Worm (Caenorhabditis elegans) whole organism, L4 larva: ENCODE data around the gene K12H4.5.

Experiments
- D1046.2 ChIP-seq: fragments of 200-800 bp; sonication (Bioruptor generic); IDR thresholded peaks from 2 replicates; pipeline ENCODE4 v1.3.6; 2022; ENCODE audit warnings: missing genetic modification characterization, missing compliant biosample characterization
- F10B5.3 ChIP-seq: sonication (generic microtip); optimal IDR thresholded peaks from 2 replicates; lab custom pipeline; 2016; ENCODE audit warnings: mild to moderate bottlenecking, missing genetic modification characterization, missing compliant biosample characterization
- F37D6.2 ChIP-seq: sonication (generic microtip); optimal IDR thresholded peaks from 2 replicates; lab custom pipeline; 2016; ENCODE audit warnings: mild to moderate bottlenecking, missing genetic modification characterization, missing compliant biosample characterization
- R02D3.7 ChIP-seq: fragments of 150-350 bp; sonication (generic microtip); optimal IDR thresholded peaks from 3 replicates; lab custom pipeline; 2014; ENCODE audit warnings: missing biosample characterization, missing genetic modification characterization
- T20F7.1 ChIP-seq: fragments of 200-800 bp; sonication (Bioruptor generic); optimal IDR thresholded peaks from 2 replicates; lab custom pipeline; 2018; ENCODE audit warnings: mild to moderate bottlenecking, missing genetic modification characterization, missing compliant biosample characterization
- Y105C5A.15 ChIP-seq: fragments of 200-800 bp; sonication (Bioruptor generic); IDR thresholded peaks from 2 replicates; pipeline ENCODE4 v1.3.6; 2022; ENCODE audit warnings: missing genetic modification characterization, missing compliant biosample characterization
- aly-2 ChIP-seq: sonication (generic microtip); optimal IDR thresholded peaks from 2 replicates; lab custom pipeline; 2018; ENCODE audit warnings: missing biosample characterization, missing genetic modification characterization
- arid-1 ChIP-seq: fragments of 200-800 bp; sonication (Bioruptor generic); conservative IDR thresholded peaks from 2 replicates; pipeline ENCODE4 v1.3.6; 2022; ENCODE audit warnings: missing genetic modification reagents, missing genetic modification characterization, missing compliant biosample characterization
- ceh-32 ChIP-seq: sonication (generic microtip); optimal IDR thresholded peaks from 2 replicates; lab custom pipeline; 2016; ENCODE audit warnings: mild to moderate bottlenecking, missing genetic modification characterization, missing compliant biosample characterization; ENCODE audit not compliant: poor library complexity
- daf-19 ChIP-seq: fragments of 200-800 bp; sonication (Bioruptor generic); conservative IDR thresholded peaks from 2 replicates; pipeline ENCODE4 v1.3.6; 2022; ENCODE audit warnings: missing genetic modification characterization, missing compliant biosample characterization
- daf-8 ChIP-seq: fragments of 200-800 bp; sonication (Bioruptor generic); IDR thresholded peaks from 2 replicates; pipeline ENCODE4 v1.3.6; 2022; ENCODE audit warnings: missing genetic modification characterization, missing compliant biosample characterization
- dpl-1 ChIP-seq: fragments of 150-350 bp; optimal IDR thresholded peaks from 2 replicates; lab custom pipeline; 2014; ENCODE audit warnings: missing biosample characterization, missing genetic modification reagents, missing genetic modification characterization
- egl-27 ChIP-seq: sonication (generic microtip); optimal IDR thresholded peaks from 3 replicates; lab custom pipeline; 2017; ENCODE audit warnings: missing biosample characterization, missing genetic modification reagents, missing genetic modification characterization
- hlh-30 ChIP-seq: sonication (generic microtip); optimal IDR thresholded peaks from 2 replicates; lab custom pipeline; 2017; ENCODE audit warnings: antibody characterized with exemption, mild to moderate bottlenecking, missing genetic modification characterization, missing compliant biosample characterization; ENCODE audit not compliant: insufficient read depth
- hmg-1.1 ChIP-seq: fragments of 200-800 bp; sonication (Bioruptor generic); IDR thresholded peaks from 2 replicates; pipeline ENCODE4 v1.3.6; 2022; ENCODE audit warnings: missing genetic modification reagents, missing genetic modification characterization, missing compliant biosample characterization
- lin-38 ChIP-seq: fragments of 200-800 bp; sonication (Bioruptor generic); IDR thresholded peaks from 2 replicates; pipeline ENCODE4 v1.3.6; 2022; ENCODE audit warnings: missing genetic modification reagents, missing genetic modification characterization, missing compliant biosample characterization
- lsy-2 ChIP-seq, 2 experiments: fragments of 150-350 bp in 1 of 2; sonication (generic microtip) in 1 of 2; optimal IDR thresholded peaks; 2 replicates each; lab custom pipeline; 2014 to 2017; ENCODE audit warnings: missing biosample characterization in 2 of 2, missing genetic modification characterization in 2 of 2
- madf-5 ChIP-seq, 2 experiments: fragments of 200-800 bp; sonication (Bioruptor generic); IDR thresholded peaks; 2 replicates each; pipeline ENCODE4 v1.3.6; 2022; ENCODE audit warnings: missing compliant biosample characterization in 2 of 2, missing genetic modification characterization in 2 of 2
- mdt-29 ChIP-seq: fragments of 200-800 bp; sonication (Bioruptor generic); IDR thresholded peaks from 2 replicates; pipeline ENCODE4 v1.3.6; 2022; ENCODE audit warnings: missing genetic modification reagents, missing genetic modification characterization, missing compliant biosample characterization
- mes-2 ChIP-seq: sonication (generic microtip); optimal IDR thresholded peaks from 2 replicates; lab custom pipeline; 2016; ENCODE audit warnings: missing genotype, mild to moderate bottlenecking, missing genetic modification characterization, missing compliant biosample characterization; ENCODE audit not compliant: poor library complexity, severe bottlenecking
- mxl-2 ChIP-seq: fragments of 200-800 bp; sonication (Bioruptor generic); conservative IDR thresholded peaks from 2 replicates; pipeline ENCODE4 v1.3.6; 2022; ENCODE audit warnings: missing genetic modification reagents, missing genetic modification characterization, missing compliant biosample characterization
- nhr-28 ChIP-seq: fragments of 150-350 bp; optimal IDR thresholded peaks from 2 replicates; lab custom pipeline; 2014; ENCODE audit warnings: missing biosample characterization, missing genetic modification characterization
- nhr-6 ChIP-seq: fragments of 150-350 bp; optimal IDR thresholded peaks from 2 replicates; lab custom pipeline; 2014; ENCODE audit warnings: missing biosample characterization, missing genetic modification characterization
- nhr-76 ChIP-seq: fragments of 150-350 bp; optimal IDR thresholded peaks from 2 replicates; lab custom pipeline; 2014; ENCODE audit warnings: missing biosample characterization, missing genetic modification characterization
- nhr-77 ChIP-seq: fragments of 150-350 bp; optimal IDR thresholded peaks from 2 replicates; lab custom pipeline; 2014; ENCODE audit warnings: missing biosample characterization, missing genetic modification characterization
- pha-4 ChIP-seq, 2 experiments: fragments of 150-350 bp in 1 of 2; fragments of 200-800 bp in 1 of 2; sonication (Bioruptor generic) in 1 of 2; IDR thresholded peaks in 1 of 2; optimal IDR thresholded peaks in 1 of 2; 2 replicates each; pipeline versions ENCODE4 v1.3.6 to Lab custom; 2014 to 2022; ENCODE audit warnings: missing genetic modification characterization in 2 of 2, missing genetic modification reagents in 2 of 2, missing biosample characterization in 1 of 2, missing compliant biosample characterization in 1 of 2
- pqm-1 ChIP-seq: sonication (generic microtip); optimal IDR thresholded peaks from 2 replicates; lab custom pipeline; 2017; ENCODE audit warnings: missing biosample characterization, missing genetic modification characterization
- set-16 ChIP-seq: fragments of 200-800 bp; sonication (Bioruptor generic); IDR thresholded peaks from 2 replicates; pipeline ENCODE4 v1.3.6; 2022; ENCODE audit warnings: missing genetic modification reagents, missing genetic modification characterization, missing compliant biosample characterization
- snpc-4 ChIP-seq: fragments of 150-350 bp; optimal IDR thresholded peaks from 2 replicates; lab custom pipeline; 2014; ENCODE audit warnings: missing biosample characterization, missing genetic modification characterization
- unc-62 ChIP-seq, 3 experiments: fragments of 150-350 bp in 1 of 3; sonication (generic microtip); optimal IDR thresholded peaks in 2 of 3; peaks in 1 of 3; 1 replicate in 1 of 3; 2 replicates in 2 of 3; lab custom pipeline; 2014 to 2017; ENCODE audit warnings: missing biosample characterization in 3 of 3, missing genetic modification characterization in 3 of 3, missing genetic modification reagents in 3 of 3, missing genotype in 1 of 3
- vab-7 ChIP-seq: fragments of 200-800 bp; sonication (Bioruptor generic); IDR thresholded peaks from 2 replicates; pipeline ENCODE4 v1.3.6; 2022; ENCODE audit warnings: missing genetic modification reagents, missing genetic modification characterization, missing compliant biosample characterization
- zag-1 ChIP-seq: fragments of 150-350 bp; optimal IDR thresholded peaks from 2 replicates; lab custom pipeline; 2014; ENCODE audit warnings: missing biosample characterization, missing genetic modification characterization

The K12H4.5 gene

DNA sequence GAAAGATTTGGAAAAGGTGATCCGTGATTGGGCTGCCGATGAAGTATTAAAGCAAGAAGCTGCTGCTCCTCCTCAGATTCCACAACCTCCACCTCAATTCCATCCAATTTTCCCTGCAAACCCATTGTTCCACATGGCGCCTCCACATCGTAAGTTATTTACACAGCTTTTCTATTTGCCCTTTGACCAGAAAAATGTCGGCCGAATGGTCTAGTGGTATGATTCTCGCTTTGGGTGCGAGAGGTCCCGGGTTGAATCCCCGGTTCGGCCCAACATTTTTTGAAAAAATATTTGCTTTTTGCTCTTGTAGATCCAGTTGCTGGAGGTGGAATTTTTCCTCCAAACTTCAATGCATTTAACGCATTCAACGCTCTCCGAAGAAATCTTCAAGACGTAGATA lies 24.9 kb downstream of the K12H4.5 start (continued):
- no peak for TF ChIP-seq pqm-1 (tag; lab: Kevin White, UChicago)
- TF ChIP-seq arid-1 (GFP tag; lab: Robert Waterston, UW), result 0 out of 2 replicates have a peak, but pooled peaks have one; percentile 23
- TF ChIP-seq vab-7, result peak; percentile 38; the same call in 1 of the 2 replicates
- TF ChIP-seq D1046.2 (GFP tag; lab: Robert Waterston, UW), result 0 out of 2 replicates have a peak, but pooled peaks have one; percentile 53

DNA sequence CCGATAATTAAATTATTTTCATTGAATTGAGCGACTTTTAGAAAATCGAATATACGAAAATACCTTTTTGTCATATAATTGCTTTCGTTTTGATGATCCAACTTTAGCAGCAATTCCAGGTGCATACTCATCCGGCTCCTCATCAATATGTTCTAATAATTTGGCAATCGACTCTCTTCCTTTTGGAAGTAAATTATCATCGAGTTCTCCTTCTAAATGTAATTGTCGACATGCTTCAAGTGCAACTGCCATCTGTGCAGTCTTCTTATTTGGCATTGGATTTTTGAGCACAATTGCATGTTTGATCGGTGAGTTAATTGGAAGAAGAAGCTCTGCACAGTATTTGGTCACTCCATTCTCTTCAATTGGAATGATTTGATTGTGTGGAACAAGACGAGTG lies 32.9 kb downstream of the K12H4.5 start:
- no peak for TF ChIP-seq F10B5.3 (tag; lab: Kevin White, UChicago)
- no peak for TF ChIP-seq aly-2 (tag; lab: Kevin White, UChicago)
- no peak for TF ChIP-seq R02D3.7 (tag; lab: Kevin White, UChicago)
- no peak for TF ChIP-seq ceh-32 (tag; lab: Kevin White, UChicago)
- peak in 1 of 2 experiments; percentile 97 for TF ChIP-seq unc-62 (GFP tag; optimal IDR thresholded peaks at IDR 0.05 in 1 of 2; lab: Kevin White, UChicago)
- TF ChIP-seq unc-62 (tag; optimal IDR thresholded peaks at IDR 0.05; lab: Kevin White, UChicago), result no peak
- no peak for TF ChIP-seq nhr-77 (tag; lab: Kevin White, UChicago)
- no peak for TF ChIP-seq mxl-2 (GFP tag; lab: Robert Waterston, UW)

DNA sequence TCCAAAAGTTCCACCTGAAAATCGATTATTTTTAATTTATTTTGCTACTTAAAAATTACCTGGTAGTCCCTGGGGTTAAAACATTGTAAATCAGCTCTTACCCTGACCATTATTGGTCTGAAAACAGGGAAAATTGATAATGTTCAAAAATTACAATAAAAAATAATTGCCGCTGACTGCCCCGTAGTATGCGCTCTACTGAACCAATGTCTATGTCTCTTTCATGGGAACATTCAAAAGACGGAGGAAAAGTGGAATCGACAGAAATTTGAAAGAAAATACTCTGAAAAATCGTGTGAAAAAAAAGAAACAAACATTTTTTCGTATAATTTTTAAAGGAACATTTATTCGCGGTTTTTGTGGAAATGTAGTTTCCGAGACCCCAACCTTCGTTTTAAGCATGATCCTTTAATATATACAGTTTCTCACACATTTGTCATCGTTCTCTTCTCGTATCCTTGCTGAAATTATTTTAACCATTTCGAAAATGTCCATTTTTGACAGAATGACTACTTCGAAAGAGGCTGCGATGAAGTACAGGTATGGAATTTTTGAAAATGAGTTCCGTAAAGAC lies 36.0 kb downstream of the K12H4.5 start, which contains the start of the genes dcr-1 and apc-2:
Gene dcr-1, minus strand, starts transcription at position 117 of the 574 bp plus-strand sequence.
Gene apc-2, plus strand, starts transcription at position 465 of the 574 bp plus-strand sequence.
- peak; percentile 37 for TF ChIP-seq dpl-1 (GFP tag; lab: Kevin White, UChicago)
- no peak for TF ChIP-seq set-16 (GFP tag; lab: Robert Waterston, UW)
- no peak for TF ChIP-seq pqm-1 (tag; lab: Kevin White, UChicago)
- peak; percentile 10 for TF ChIP-seq nhr-28 (tag; lab: Kevin White, UChicago)
- TF ChIP-seq, all 104 proteins: peak for 2

DNA sequence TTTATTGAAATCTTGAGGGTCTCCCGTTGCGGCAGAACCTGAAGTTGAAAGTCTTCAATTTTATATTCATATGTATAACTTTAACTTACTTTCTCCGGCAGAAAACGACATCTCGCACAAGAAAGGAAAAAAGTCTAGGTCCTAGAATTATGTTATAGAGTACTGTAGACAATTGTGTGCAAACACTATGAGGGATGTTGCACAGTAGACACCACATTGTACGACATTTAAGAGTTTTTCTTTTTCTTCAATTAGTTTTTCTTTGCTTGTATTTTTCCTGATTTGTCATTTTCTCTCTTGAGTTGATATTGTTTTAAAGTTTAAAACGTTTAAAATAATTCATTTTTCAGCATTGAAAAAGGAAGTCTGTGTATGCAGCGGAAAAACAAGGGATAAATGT lies 41.1 kb downstream of the K12H4.5 start, which contains the start of the genes K06H7.7 and grp-1:
Gene K06H7.7, minus strand, starts transcription at position 121 of the 400 bp plus-strand sequence.
Gene grp-1, plus strand, starts transcription at position 351 of the 400 bp plus-strand sequence.
- TF ChIP-seq dpl-1 (GFP tag; lab: Kevin White, UChicago), result peak; percentile 66
- peak; percentile 42; the same call in 1 of the 2 replicates for TF ChIP-seq arid-1 (GFP tag; lab: Robert Waterston, UW)
- no peak for TF ChIP-seq pha-4 (GFP tag; IDR thresholded peaks at IDR 0.05; lab: Robert Waterston, UW)
- peak; percentile 0 for TF ChIP-seq pha-4 (tag; optimal IDR thresholded peaks at IDR 0.05; lab: Kevin White, UChicago)
- TF ChIP-seq mes-2 (tag; lab: Kevin White, UChicago), result peak; percentile 59
- TF ChIP-seq nhr-76 (tag; lab: Kevin White, UChicago), result no peak
- TF ChIP-seq lin-38, result peak; percentile 64
- TF ChIP-seq hlh-30 (tag; lab: Kevin White, UChicago), result peak; percentile 34
- TF ChIP-seq zag-1 (tag; lab: Kevin White, UChicago), result no peak
- no peak for TF ChIP-seq madf-5 (GFP tag; IDR thresholded peaks at IDR 0.05; lab: Robert Waterston, UW)
- TF ChIP-seq nhr-6, result peak; percentile 37
- peak; percentile 49 for TF ChIP-seq T20F7.1
- TF ChIP-seq lsy-2 (tag; optimal IDR thresholded peaks at IDR 0.05; lab: Kevin White, UChicago), result peak; percentile 92 to 99

DNA sequence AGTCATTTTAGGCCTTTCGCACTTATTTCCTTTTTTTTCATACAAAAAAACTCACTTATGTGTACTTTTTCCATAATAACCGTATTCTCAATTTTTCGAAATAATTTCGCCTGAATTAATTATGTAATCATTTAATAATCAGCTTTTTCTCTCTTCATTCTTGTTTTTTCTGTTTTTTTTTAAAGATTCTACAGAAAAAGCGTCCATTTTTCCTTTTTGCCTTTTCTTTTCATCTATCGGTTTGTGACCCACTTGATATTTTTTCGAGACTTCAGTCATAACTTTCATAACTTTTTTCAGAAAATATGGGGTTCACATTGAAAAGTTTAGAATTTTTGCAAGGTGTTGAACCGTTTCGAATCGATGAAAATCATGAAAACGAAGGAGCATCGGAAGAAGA lies 43.9 kb downstream of the K12H4.5 start, which contains the start of gene vms-1:
Gene vms-1, plus strand, starts transcription at position 301 of the 400 bp plus-strand sequence.
- TF ChIP-seq R02D3.7 (tag; lab: Kevin White, UChicago) (no peak), snpc-4 (tag; lab: Kevin White, UChicago) (no peak), daf-8 (GFP tag; lab: Robert Waterston, UW) (no peak), F37D6.2 (no peak), hmg-1.1 (no peak), Y105C5A.15 (no peak), nhr-28 (tag; lab: Kevin White, UChicago) (no peak), daf-19 (GFP tag; lab: Robert Waterston, UW) (no peak), mdt-29 (GFP tag; lab: Robert Waterston, UW) (no peak), egl-27 (tag; lab: Kevin White, UChicago) (no peak)
